Worm (Caenorhabditis elegans) whole organism, young adult: ENCODE measurements around the gene unc-42.

Experiments used
- ama-1 ChIP-seq, 3 experiments: fragments of 150-350 bp in 1 of 3; sonication (generic microtip) in 2 of 3; optimal IDR thresholded peaks; 2 replicates each; lab custom pipeline; 2014 to 2018; ENCODE audit warnings: missing biosample characterization in 2 of 3, missing genetic modification characterization in 2 of 3, missing genetic modification reagents in 2 of 3
- attf-6 ChIP-seq: fragments of 200-800 bp; sonication (Bioruptor generic); IDR thresholded peaks from 2 replicates; pipeline ENCODE4 v1.3.6; 2022; ENCODE audit warnings: missing genetic modification reagents, missing genetic modification characterization, missing compliant biosample characterization

ce11 chrV:9779418-9779817 lies 10.2 kb upstream of the unc-42 start, which contains the start of gene F46B6.4:
- TF ChIP-seq attf-6 (GFP tag; lab: Robert Waterston, UW) (no peak), ama-1 (optimal IDR thresholded peaks at IDR 0.05; lab: Kevin White, UChicago) (no peak), ama-1 (GFP tag; optimal IDR thresholded peaks at IDR 0.05; lab: Kevin White, UChicago) (no peak)
